Worm (Caenorhabditis elegans) whole organism, L4 larva: Measurements from ENCODE around the gene dct-19.

Experiments
- F10B5.3 ChIP-seq: sonication (generic microtip); optimal IDR thresholded peaks from 2 replicates; lab custom pipeline; 2016; ENCODE audit warnings: mild to moderate bottlenecking, missing genetic modification characterization, missing compliant biosample characterization
- F49E8.2 ChIP-seq: sonication (generic microtip); optimal IDR thresholded peaks from 2 replicates; lab custom pipeline; 2016; ENCODE audit warnings: missing compliant biosample characterization, mild to moderate bottlenecking, missing genetic modification characterization, borderline replicate concordance
- R02D3.7 ChIP-seq: fragments of 150-350 bp; sonication (generic microtip); optimal IDR thresholded peaks from 3 replicates; lab custom pipeline; 2014; ENCODE audit warnings: missing biosample characterization, missing genetic modification characterization
- Y5F2A.4 ChIP-seq: fragments of 200-800 bp; sonication (Bioruptor generic); optimal IDR thresholded peaks from 2 replicates; lab custom pipeline; 2018; ENCODE audit warnings: mild to moderate bottlenecking, missing genetic modification characterization, missing compliant biosample characterization
- Y75B8A.6 ChIP-seq: fragments of 200-800 bp; sonication (Bioruptor generic); IDR thresholded peaks from 2 replicates; pipeline ENCODE4 v1.3.6; 2022; ENCODE audit warnings: missing genetic modification reagents, missing genetic modification characterization, missing compliant biosample characterization
- ZK546.5 ChIP-seq, 2 experiments: sonication (generic microtip); optimal IDR thresholded peaks; 2 replicates each; lab custom pipeline; 2017; ENCODE audit warnings: missing biosample characterization in 2 of 2, missing genetic modification characterization in 2 of 2
- ceh-82 ChIP-seq: sonication (generic microtip); optimal IDR thresholded peaks from 2 replicates; lab custom pipeline; 2017; ENCODE audit warnings: missing biosample characterization, missing genetic modification characterization
- ces-1 ChIP-seq: fragments of 150-350 bp; sonication (generic microtip); optimal IDR thresholded peaks from 4 replicates; lab custom pipeline; 2014; ENCODE audit warnings: missing biosample characterization, missing genetic modification reagents, missing genetic modification characterization
- daf-16 ChIP-seq, 3 experiments: sonication (generic microtip); optimal IDR thresholded peaks; 2 replicates each; lab custom pipeline; 2016 to 2017; ENCODE audit warnings: missing genetic modification characterization in 3 of 3, missing genetic modification reagents in 3 of 3, mild to moderate bottlenecking in 2 of 3, missing compliant biosample characterization in 2 of 3, missing biosample characterization in 1 of 3, moderate library complexity in 1 of 3
- dmd-6 ChIP-seq: fragments of 200-800 bp; sonication (Bioruptor generic); IDR thresholded peaks from 2 replicates; pipeline ENCODE4 v1.3.6; 2022; ENCODE audit warnings: missing genetic modification reagents, missing genetic modification characterization, missing compliant biosample characterization
- dve-1 ChIP-seq: sonication (generic microtip); optimal IDR thresholded peaks from 2 replicates; lab custom pipeline; 2017; ENCODE audit warnings: antibody characterized with exemption, mild to moderate bottlenecking, missing genetic modification characterization, missing compliant biosample characterization; ENCODE audit not compliant: insufficient read depth
- fos-1 ChIP-seq: fragments of 150-350 bp; optimal IDR thresholded peaks from 2 replicates; lab custom pipeline; 2014; ENCODE audit warnings: missing biosample characterization, missing genetic modification characterization
- gei-8 ChIP-seq: fragments of 200-800 bp; sonication (Bioruptor generic); optimal IDR thresholded peaks from 2 replicates; lab custom pipeline; 2018; ENCODE audit warnings: mild to moderate bottlenecking, missing genetic modification characterization, missing compliant biosample characterization
- hif-1 ChIP-seq, 2 experiments: sonication (generic microtip); optimal IDR thresholded peaks; 2 replicates each; lab custom pipeline; 2016 to 2017; ENCODE audit warnings: missing compliant biosample characterization in 2 of 2, missing genetic modification characterization in 2 of 2, missing genetic modification reagents in 2 of 2, missing genotype in 2 of 2, mild to moderate bottlenecking in 1 of 2
- hlh-11 ChIP-seq: fragments of 200-800 bp; sonication (Bioruptor generic); optimal IDR thresholded peaks from 2 replicates; lab custom pipeline; 2018; ENCODE audit warnings: mild to moderate bottlenecking, missing genetic modification characterization, missing compliant biosample characterization
- hlh-30 ChIP-seq: sonication (generic microtip); optimal IDR thresholded peaks from 2 replicates; lab custom pipeline; 2017; ENCODE audit warnings: antibody characterized with exemption, mild to moderate bottlenecking, missing genetic modification characterization, missing compliant biosample characterization; ENCODE audit not compliant: insufficient read depth
- hmg-1.1 ChIP-seq: fragments of 200-800 bp; sonication (Bioruptor generic); IDR thresholded peaks from 2 replicates; pipeline ENCODE4 v1.3.6; 2022; ENCODE audit warnings: missing genetic modification reagents, missing genetic modification characterization, missing compliant biosample characterization
- lim-7 ChIP-seq: fragments of 200-800 bp; sonication (Bioruptor generic); IDR thresholded peaks from 2 replicates; pipeline ENCODE4 v1.3.6; 2022; ENCODE audit warnings: missing genetic modification characterization, missing compliant biosample characterization
- lin-13 ChIP-seq: fragments of 150-350 bp; optimal IDR thresholded peaks from 2 replicates; lab custom pipeline; 2014; ENCODE audit warnings: missing biosample characterization, missing genetic modification reagents, missing genetic modification characterization
- lin-15B ChIP-seq: fragments of 150-350 bp; sonication (generic microtip); optimal IDR thresholded peaks from 3 replicates; lab custom pipeline; 2014; ENCODE audit warnings: missing biosample characterization, missing genetic modification characterization
- lin-38 ChIP-seq: fragments of 200-800 bp; sonication (Bioruptor generic); IDR thresholded peaks from 2 replicates; pipeline ENCODE4 v1.3.6; 2022; ENCODE audit warnings: missing genetic modification reagents, missing genetic modification characterization, missing compliant biosample characterization
- lin-39 ChIP-seq: fragments of 150-350 bp; optimal IDR thresholded peaks from 2 replicates; lab custom pipeline; 2014; ENCODE audit warnings: missing biosample characterization, missing genetic modification reagents, missing genetic modification characterization
- lir-3 ChIP-seq: sonication (generic microtip); optimal IDR thresholded peaks from 2 replicates; lab custom pipeline; 2016; ENCODE audit warnings: mild to moderate bottlenecking, missing genetic modification characterization, missing compliant biosample characterization
- madf-9 ChIP-seq: fragments of 200-800 bp; sonication (Bioruptor generic); conservative IDR thresholded peaks from 2 replicates; pipeline ENCODE4 v1.3.6; 2022; ENCODE audit warnings: missing genetic modification reagents, missing genetic modification characterization, missing compliant biosample characterization
- mdl-1 ChIP-seq, 2 experiments: fragments of 150-350 bp in 1 of 2; sonication (generic microtip) in 1 of 2; optimal IDR thresholded peaks; 2 replicates each; lab custom pipeline; 2014 to 2017; ENCODE audit warnings: missing biosample characterization in 2 of 2, missing genetic modification characterization in 2 of 2
- mxl-3 ChIP-seq: fragments of 200-800 bp; sonication (Bioruptor generic); optimal IDR thresholded peaks from 2 replicates; lab custom pipeline; 2018; ENCODE audit warnings: mild to moderate bottlenecking, missing genetic modification characterization, missing compliant biosample characterization
- nhr-10 ChIP-seq: fragments of 150-350 bp; optimal IDR thresholded peaks from 2 replicates; lab custom pipeline; 2014; ENCODE audit warnings: missing biosample characterization, missing genetic modification characterization
- nhr-11 ChIP-seq: fragments of 150-350 bp; optimal IDR thresholded peaks from 2 replicates; lab custom pipeline; 2014; ENCODE audit warnings: missing biosample characterization, missing genetic modification characterization
- nhr-111 ChIP-seq: fragments of 200-800 bp; sonication (Bioruptor generic); optimal IDR thresholded peaks from 2 replicates; lab custom pipeline; 2018; ENCODE audit warnings: mild to moderate bottlenecking, missing genetic modification characterization, missing compliant biosample characterization
- nhr-25 ChIP-seq: sonication (generic microtip); optimal IDR thresholded peaks from 2 replicates; lab custom pipeline; 2017; ENCODE audit warnings: missing genetic modification characterization, mild to moderate bottlenecking, missing compliant biosample characterization, antibody characterized with exemption, moderate library complexity, borderline replicate concordance; ENCODE audit not compliant: insufficient read depth
- nhr-28 ChIP-seq: fragments of 150-350 bp; optimal IDR thresholded peaks from 2 replicates; lab custom pipeline; 2014; ENCODE audit warnings: missing biosample characterization, missing genetic modification characterization
- nhr-41 ChIP-seq: fragments of 200-800 bp; sonication (Bioruptor generic); IDR thresholded peaks from 2 replicates; pipeline ENCODE4 v1.3.6; 2022; ENCODE audit warnings: missing genetic modification reagents, missing genetic modification characterization, missing compliant biosample characterization
- nhr-48 ChIP-seq: sonication (generic microtip); optimal IDR thresholded peaks from 2 replicates; lab custom pipeline; 2016; ENCODE audit warnings: mild to moderate bottlenecking, missing genetic modification characterization, missing compliant biosample characterization
- nhr-76 ChIP-seq: fragments of 150-350 bp; optimal IDR thresholded peaks from 2 replicates; lab custom pipeline; 2014; ENCODE audit warnings: missing biosample characterization, missing genetic modification characterization
- nhr-77 ChIP-seq: fragments of 150-350 bp; optimal IDR thresholded peaks from 2 replicates; lab custom pipeline; 2014; ENCODE audit warnings: missing biosample characterization, missing genetic modification characterization
- pha-4 ChIP-seq, 2 experiments: fragments of 150-350 bp in 1 of 2; fragments of 200-800 bp in 1 of 2; sonication (Bioruptor generic) in 1 of 2; IDR thresholded peaks in 1 of 2; optimal IDR thresholded peaks in 1 of 2; 2 replicates each; pipeline versions ENCODE4 v1.3.6 to Lab custom; 2014 to 2022; ENCODE audit warnings: missing genetic modification characterization in 2 of 2, missing genetic modification reagents in 2 of 2, missing biosample characterization in 1 of 2, missing compliant biosample characterization in 1 of 2
- pqm-1 ChIP-seq: sonication (generic microtip); optimal IDR thresholded peaks from 2 replicates; lab custom pipeline; 2017; ENCODE audit warnings: missing biosample characterization, missing genetic modification characterization
- tag-97 ChIP-seq: fragments of 200-800 bp; sonication (Bioruptor generic); IDR thresholded peaks from 2 replicates; pipeline ENCODE4 v1.3.6; 2022; ENCODE audit warnings: missing genetic modification characterization, missing compliant biosample characterization
- unc-39 ChIP-seq: sonication (generic microtip); optimal IDR thresholded peaks from 2 replicates; lab custom pipeline; 2017; ENCODE audit warnings: missing biosample characterization, missing genetic modification characterization
- unc-62 ChIP-seq, 3 experiments: fragments of 150-350 bp in 1 of 3; sonication (generic microtip); optimal IDR thresholded peaks in 2 of 3; peaks in 1 of 3; 1 replicate in 1 of 3; 2 replicates in 2 of 3; lab custom pipeline; 2014 to 2017; ENCODE audit warnings: missing biosample characterization in 3 of 3, missing genetic modification characterization in 3 of 3, missing genetic modification reagents in 3 of 3, missing genotype in 1 of 3
- zag-1 ChIP-seq: fragments of 150-350 bp; optimal IDR thresholded peaks from 2 replicates; lab custom pipeline; 2014; ENCODE audit warnings: missing biosample characterization, missing genetic modification characterization
- ztf-7 ChIP-seq: fragments of 150-350 bp; optimal IDR thresholded peaks from 2 replicates; lab custom pipeline; 2014; ENCODE audit warnings: missing biosample characterization, missing genetic modification characterization

dct-19 gene

ce11 chrIV:12898823-12899222 is 43.9 kb upstream of the dct-19 start:
- no peak for TF ChIP-seq Y5F2A.4 (GFP tag; lab: Kevin White, UChicago)
- no peak for TF ChIP-seq lim-7 (GFP tag; lab: Robert Waterston, UW)
- TF ChIP-seq ces-1 (GFP tag; lab: Kevin White, UChicago): no peak
- no peak for TF ChIP-seq fos-1 (tag; lab: Kevin White, UChicago)
- no peak for TF ChIP-seq lin-38 (GFP tag; lab: Robert Waterston, UW)
- TF ChIP-seq nhr-28 (tag; lab: Kevin White, UChicago): peak; percentile 59
- TF ChIP-seq hmg-1.1 (GFP tag; lab: Robert Waterston, UW): no peak
- no peak for TF ChIP-seq nhr-11 (tag; lab: Kevin White, UChicago)
- TF ChIP-seq ZK546.5 (tag; optimal IDR thresholded peaks at IDR 0.05; lab: Kevin White, UChicago): no peak
- TF ChIP-seq daf-16 (GFP tag; optimal IDR thresholded peaks at IDR 0.05; lab: Kevin White, UChicago): no peak
- TF ChIP-seq daf-16 (tag; optimal IDR thresholded peaks at IDR 0.05; lab: Kevin White, UChicago): peak; percentile 38
- TF ChIP-seq nhr-10: no peak
- no peak for TF ChIP-seq lin-39 (tag; lab: Kevin White, UChicago)
- TF ChIP-seq Y75B8A.6: no peak
- TF ChIP-seq ztf-7 (tag; lab: Kevin White, UChicago): no peak
- no peak for TF ChIP-seq F10B5.3 (tag; lab: Kevin White, UChicago)

- no peak for TF ChIP-seq hmg-1.1 (GFP tag; lab: Robert Waterston, UW)
- TF ChIP-seq hlh-30 (tag; lab: Kevin White, UChicago): no peak
- no peak for TF ChIP-seq nhr-25 (tag; lab: Kevin White, UChicago)
- no peak for TF ChIP-seq pha-4 (GFP tag; IDR thresholded peaks at IDR 0.05; lab: Robert Waterston, UW)
- TF ChIP-seq pha-4 (tag; optimal IDR thresholded peaks at IDR 0.05; lab: Kevin White, UChicago): no peak
- TF ChIP-seq nhr-48: no peak
These were observed 43.3 kb upstream of the dct-19 start, which contains the start of gene K08D8.9 for ce11 chrIV:12899392-12899791. TSS of gene K08D8.9 (plus strand) at chrIV:12899692.

ce11 chrIV:12900267-12900666 is 42.5 kb upstream of the dct-19 start, which contains the start of gene K08D8.10:
TSS of gene K08D8.10 (plus strand) at chrIV:12900567.
- TF ChIP-seq madf-9 (no peak), lin-13 (GFP tag; lab: Kevin White, UChicago) (no peak), daf-16 (GFP tag; optimal IDR thresholded peaks at IDR 0.05; lab: Kevin White, UChicago) (no peak), daf-16 (tag; optimal IDR thresholded peaks at IDR 0.05; lab: Kevin White, UChicago) (peak; percentile 9), unc-39 (no peak), F49E8.2 (no peak), tag-97 (no peak)

- TF ChIP-seq dmd-6 (GFP tag; lab: Robert Waterston, UW) (peak; percentile 81), nhr-41 (GFP tag; lab: Robert Waterston, UW) (no peak), F49E8.2 (no peak), dve-1 (tag; lab: Kevin White, UChicago) (peak; percentile 3), nhr-77 (tag; lab: Kevin White, UChicago) (peak; percentile 33), daf-16 (GFP tag; optimal IDR thresholded peaks at IDR 0.05; lab: Kevin White, UChicago) (no peak), daf-16 (tag; optimal IDR thresholded peaks at IDR 0.05; lab: Kevin White, UChicago) (peak; percentile 30), lir-3 (tag; lab: Kevin White, UChicago) (no peak), hif-1 (tag; optimal IDR thresholded peaks at IDR 0.05; lab: Kevin White, UChicago) (no peak), lin-15B (tag; lab: Kevin White, UChicago) (no peak), nhr-28 (tag; lab: Kevin White, UChicago) (peak; percentile 67), zag-1 (tag; lab: Kevin White, UChicago) (no peak), pqm-1 (peak; percentile 18), R02D3.7 (tag; lab: Kevin White, UChicago) (no peak), hlh-11 (tag; lab: Kevin White, UChicago) (peak; percentile 20), hlh-30 (tag; lab: Kevin White, UChicago) (peak; percentile 19), ceh-82 (tag; lab: Kevin White, UChicago) (no peak), nhr-48 (no peak), nhr-11 (tag; lab: Kevin White, UChicago) (no peak), mdl-1 (tag; optimal IDR thresholded peaks at IDR 0.05; lab: Kevin White, UChicago) (peak in 1 of 2 experiments; percentile 16), nhr-76 (tag; lab: Kevin White, UChicago) (no peak), lin-13 (GFP tag; lab: Kevin White, UChicago) (no peak), unc-62 (GFP tag; optimal IDR thresholded peaks at IDR 0.05 in 1 of 2; lab: Kevin White, UChicago) (no peak), unc-62 (tag; optimal IDR thresholded peaks at IDR 0.05; lab: Kevin White, UChicago) (no peak), nhr-111 (GFP tag; lab: Kevin White, UChicago) (no peak), gei-8 (no peak), F10B5.3 (tag; lab: Kevin White, UChicago) (no peak), mxl-3 (GFP tag; lab: Kevin White, UChicago) (peak; percentile 19)
These were observed 41.1 kb upstream of the dct-19 start for ce11 chrIV:12901602-12902001.
